Fruit fly (Drosophila melanogaster) whole organism, prepupa: ENCODE data around the gene CG13842.

Experiments
- CG10631 ChIP-seq: fragments of 200-800 bp; sonication (Bioruptor generic); optimal IDR thresholded peaks from 2 replicates; lab custom pipeline; 2016; ENCODE audit warnings: missing biosample characterization, missing genetic modification characterization
- CG32006 ChIP-seq: fragments of 200-800 bp; sonication (Bioruptor generic); optimal IDR thresholded peaks from 3 replicates; lab custom pipeline; 2017; ENCODE audit warnings: missing biosample characterization, mild to moderate bottlenecking, missing genetic modification characterization
- CG6792 ChIP-seq: fragments of 200-800 bp; sonication (Bioruptor generic); optimal IDR thresholded peaks from 3 replicates; lab custom pipeline; 2016; ENCODE audit warnings: missing biosample characterization, missing genetic modification characterization
- esn ChIP-seq: fragments of 200-800 bp; sonication (Bioruptor generic); optimal IDR thresholded peaks from 2 replicates; lab custom pipeline; 2016; ENCODE audit warnings: missing biosample characterization, mild to moderate bottlenecking, missing genetic modification characterization, moderate library complexity
- fd59A ChIP-seq: fragments of 200-800 bp; sonication (Bioruptor generic); optimal IDR thresholded peaks from 2 replicates; lab custom pipeline; 2017; ENCODE audit warnings: missing biosample characterization, mild to moderate bottlenecking, missing genetic modification characterization, missing genetic modification reagents
- lz ChIP-seq: fragments of 200-800 bp; sonication (Bioruptor generic); optimal IDR thresholded peaks from 3 replicates; lab custom pipeline; 2016; ENCODE audit warnings: missing biosample characterization, missing genetic modification characterization
- ss ChIP-seq, 2 experiments: fragments of 200-800 bp; sonication (Bioruptor generic); optimal IDR thresholded peaks; 2 replicates in 1 of 2; 3 replicates in 1 of 2; lab custom pipeline; 2017 to 2018; ENCODE audit warnings: mild to moderate bottlenecking in 2 of 2, missing biosample characterization in 2 of 2, missing genetic modification characterization in 2 of 2, moderate library complexity in 1 of 2
- vri ChIP-seq: fragments of 200-800 bp; sonication (Bioruptor generic); optimal IDR thresholded peaks from 3 replicates; lab custom pipeline; 2016; ENCODE audit warnings: missing biosample characterization, mild to moderate bottlenecking, missing genetic modification characterization

DNA sequence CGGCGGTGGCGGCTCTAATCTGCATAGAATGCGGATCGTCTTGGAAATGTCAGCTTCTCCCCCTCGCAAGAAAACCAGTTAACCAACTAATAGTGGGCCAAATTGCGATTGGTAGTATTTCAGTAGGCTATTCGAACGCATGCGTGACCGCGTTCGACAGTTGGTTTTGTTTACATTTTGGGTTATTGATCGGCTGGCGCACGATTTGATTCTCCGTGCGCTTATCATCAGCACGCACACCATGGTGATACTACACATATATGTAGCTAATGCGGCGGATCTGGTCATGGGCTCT, 46.5 kb upstream of the CG13842 start:
- TF ChIP-seq vri (GFP tag; lab: Kevin White, UChicago) (no peak), CG10631 (no peak), esn (no peak), CG32006 (no peak), CG6792 (GFP tag; lab: Kevin White, UChicago) (no peak), fd59A (GFP tag; lab: Kevin White, UChicago) (no peak), ss (GFP tag; optimal IDR thresholded peaks at IDR 0.05; lab: Kevin White, UChicago) (peak in 1 of 2 experiments; percentile 38), lz (GFP tag; lab: Kevin White, UChicago) (no peak)
